Worm (Caenorhabditis elegans): ENCODE measurements around the gene pqn-80.

- TF ChIP-seq elt-2 (tag; optimal IDR thresholded peaks at IDR 0.05) = no peak
- no peak for TF ChIP-seq nhr-25 (tag; optimal IDR thresholded peaks at IDR 0.05)
- TF ChIP-seq tbx-2 (tag; optimal IDR thresholded peaks at IDR 0.05) = no peak
- TF ChIP-seq ceh-9 (tag; optimal IDR thresholded peaks at IDR 0.05) = no peak
- TF ChIP-seq nhr-67 (tag; optimal IDR thresholded peaks at IDR 0.05) = no peak
- no peak for TF ChIP-seq nhr-11 (tag; optimal IDR thresholded peaks at IDR 0.05)
- no peak for TF ChIP-seq nhr-237 (tag; optimal IDR thresholded peaks at IDR 0.05)
- TF ChIP-seq snpc-4 (tag; optimal IDR thresholded peaks at IDR 0.05) = no peak
- no peak for TF ChIP-seq nhr-12 (tag; optimal IDR thresholded peaks at IDR 0.05)
- TF ChIP-seq zag-1 (tag; optimal IDR thresholded peaks at IDR 0.05) = no peak
- TF ChIP-seq egl-27 (tag; optimal IDR thresholded peaks at IDR 0.05) = no peak
Measured at ce11 chrIII:12613138-12613915, 13.0 kb upstream of the pqn-80 start.
